Worm (Caenorhabditis elegans): ENCODE measurements around the gene nhr-178.

The nhr-178 gene

ce11 chrV:1624340-1624739 is 16.6 kb upstream of the nhr-178 start, which contains the start of gene nhr-110:
nhr-110 (minus strand) TSS chrV:1624440.
- TF ChIP-seq pha-4 (tag; optimal IDR thresholded peaks at IDR 0.05) (peak; percentile 11), ZK546.5 (tag; optimal IDR thresholded peaks at IDR 0.05) (peak; percentile 35), hmg-11 (tag; optimal IDR thresholded peaks at IDR 0.05) (no peak), nhr-23 (tag; optimal IDR thresholded peaks at IDR 0.05) (no peak), ceh-82 (tag; optimal IDR thresholded peaks at IDR 0.05) (no peak)

DNA sequence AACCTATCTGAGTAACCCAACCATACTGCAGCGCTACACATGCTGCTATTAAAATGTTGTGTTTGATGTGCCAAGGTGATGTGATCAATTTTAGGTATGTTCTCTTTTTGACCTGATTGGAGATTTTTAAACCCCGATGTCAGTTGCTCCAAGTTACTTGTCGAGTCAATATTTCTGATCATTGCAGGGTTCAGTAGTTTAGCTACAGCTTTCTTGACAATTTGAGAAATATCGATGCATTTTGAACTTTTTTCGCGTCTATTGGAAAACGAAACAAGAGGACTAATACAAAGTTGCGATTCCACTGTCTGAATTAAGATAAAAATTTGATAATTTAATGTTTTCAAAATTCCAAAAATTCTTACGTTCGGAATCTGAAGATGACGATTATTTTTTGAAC is 15.7 kb upstream of the nhr-178 start:
- TF ChIP-seq hmg-11 (tag; optimal IDR thresholded peaks at IDR 0.05) (no peak), unc-39 (tag; optimal IDR thresholded peaks at IDR 0.05) (no peak), pqm-1 (tag; optimal IDR thresholded peaks at IDR 0.05) (no peak), ZK546.5 (tag; optimal IDR thresholded peaks at IDR 0.05) (peak; percentile 31), snpc-4 (tag; optimal IDR thresholded peaks at IDR 0.05) (no peak)

ce11 chrV:1621494-1621893 is 13.7 kb upstream of the nhr-178 start, which contains the start of gene nhr-117:
nhr-117 (minus strand) TSS chrV:1621520.
- TF ChIP-seq pha-4 (tag; optimal IDR thresholded peaks at IDR 0.05) (peak; percentile 82), elt-3 (tag; optimal IDR thresholded peaks at IDR 0.05) (no peak), elt-2 (tag; optimal IDR thresholded peaks at IDR 0.05) (peak; percentile 43), ZK546.5 (tag; optimal IDR thresholded peaks at IDR 0.05) (peak; percentile 2), aly-2 (tag; optimal IDR thresholded peaks at IDR 0.05) (no peak)

ce11 chrV:1620537-1620936 is 12.8 kb upstream of the nhr-178 start:
- TF ChIP-seq elt-2 (tag; optimal IDR thresholded peaks at IDR 0.05) = no peak
- no peak for TF ChIP-seq egl-5 (tag; optimal IDR thresholded peaks at IDR 0.05)
- TF ChIP-seq egl-27 (tag; optimal IDR thresholded peaks at IDR 0.05) = no peak
- TF ChIP-seq R02D3.7 (tag; optimal IDR thresholded peaks at IDR 0.05) = no peak
- TF ChIP-seq nhr-77 (tag; optimal IDR thresholded peaks at IDR 0.05) = no peak
- TF ChIP-seq mml-1 (tag; optimal IDR thresholded peaks at IDR 0.05) = no peak
- no peak for TF ChIP-seq ceh-9 (tag; optimal IDR thresholded peaks at IDR 0.05)
- TF ChIP-seq ceh-28 (tag; optimal IDR thresholded peaks at IDR 0.05) = no peak
- TF ChIP-seq sea-2 (GFP tag; optimal IDR thresholded peaks at IDR 0.05) = no peak
- no peak for TF ChIP-seq nhr-76 (tag; optimal IDR thresholded peaks at IDR 0.05)
- no peak for TF ChIP-seq unc-39 (tag; optimal IDR thresholded peaks at IDR 0.05)
- no peak for TF ChIP-seq pqm-1 (tag; optimal IDR thresholded peaks at IDR 0.05)
- no peak for TF ChIP-seq pha-4 (tag; optimal IDR thresholded peaks at IDR 0.05)
- no peak for TF ChIP-seq ZK546.5 (tag; optimal IDR thresholded peaks at IDR 0.05)
- TF ChIP-seq jun-1 (tag; optimal IDR thresholded peaks at IDR 0.05) = no peak

ce11 chrV:1618760-1619159 is 11.0 kb upstream of the nhr-178 start, which contains the start of gene nhr-179:
nhr-179 (minus strand) TSS chrV:1618860.
- TF ChIP-seq tbx-2 (tag; optimal IDR thresholded peaks at IDR 0.05) (no peak), ZK546.5 (tag; optimal IDR thresholded peaks at IDR 0.05) (peak; percentile 67), nhr-77 (tag; optimal IDR thresholded peaks at IDR 0.05) (no peak), nhr-23 (tag; optimal IDR thresholded peaks at IDR 0.05) (no peak), jun-1 (tag; optimal IDR thresholded peaks at IDR 0.05) (no peak), nhr-25 (tag; optimal IDR thresholded peaks at IDR 0.05) (no peak)

ce11 chrV:1614726-1615125 is 7.0 kb upstream of the nhr-178 start, which contains the start of gene srbc-41:
srbc-41 (minus strand) TSS chrV:1614826.
- no peak for TF ChIP-seq nhr-76 (tag; optimal IDR thresholded peaks at IDR 0.05)

- TF ChIP-seq fkh-10 (GFP tag; optimal IDR thresholded peaks at IDR 0.05) (no peak), snpc-4 (tag; optimal IDR thresholded peaks at IDR 0.05) (no peak), nhr-77 (tag; optimal IDR thresholded peaks at IDR 0.05) (no peak), lin-39 (tag; optimal IDR thresholded peaks at IDR 0.05) (no peak)
Observed at ce11 chrV:1611570-1611969, 3.8 kb upstream of the nhr-178 start.

DNA sequence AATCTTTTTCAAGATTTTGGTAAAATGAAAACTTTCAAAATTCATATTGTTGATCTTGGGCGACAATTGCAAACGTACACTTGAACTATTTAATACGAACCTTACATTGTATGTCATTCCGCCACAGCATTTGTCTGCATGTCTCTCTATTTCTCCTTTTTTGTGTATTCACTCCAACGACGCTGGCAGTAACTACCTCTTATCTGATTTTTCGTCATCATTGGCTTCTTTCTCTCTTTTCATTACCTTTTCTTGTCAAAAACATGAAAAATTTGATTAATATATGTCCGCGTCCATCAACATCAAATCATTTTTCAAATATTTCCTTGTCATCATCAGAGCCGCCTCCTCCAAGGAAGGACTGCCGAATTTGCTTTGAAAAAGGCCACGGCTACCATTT is 2.3 kb upstream of the nhr-178 start, which contains the start of gene nhr-177:
Gene nhr-177, plus strand, starts transcription at position 167 of the 400 bp plus-strand sequence.
- TF ChIP-seq unc-62 (GFP tag; optimal IDR thresholded peaks at IDR 0.05) (no peak), skn-1 (tag; optimal IDR thresholded peaks at IDR 0.05) (peak; percentile 61), pqm-1 (tag; optimal IDR thresholded peaks at IDR 0.05) (peak; percentile 18), mdl-1 (tag; optimal IDR thresholded peaks at IDR 0.05) (no peak), elt-1 (tag; optimal IDR thresholded peaks at IDR 0.05) (peak; percentile 34), elt-2 (tag; optimal IDR thresholded peaks at IDR 0.05) (peak; percentile 70)

All from whole organism, L3 larva.